Fruit fly (Drosophila melanogaster): Measurements from ENCODE around the gene dtr.

The dtr gene

DNA sequence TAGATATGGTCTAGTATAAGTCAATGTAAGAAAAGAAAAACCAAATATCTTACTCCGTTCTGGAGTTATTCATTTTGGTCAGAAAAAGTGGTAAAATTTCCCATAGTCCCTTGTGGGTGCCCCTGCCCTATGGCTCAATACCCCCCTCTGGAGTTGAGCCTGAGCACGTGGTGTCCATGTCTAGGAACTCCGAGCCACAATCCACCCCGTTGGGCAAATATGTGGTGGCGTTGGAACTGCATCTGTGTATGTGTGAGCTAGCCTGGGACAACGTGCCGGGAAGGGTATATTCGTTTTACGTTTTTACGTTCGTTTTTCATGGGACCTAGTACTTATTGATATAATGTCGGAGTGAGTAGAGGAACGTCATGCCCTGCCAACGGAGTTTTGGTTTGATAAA is 30.2 kb upstream of the dtr start (continued):
- TF ChIP-seq eve (GFP tag; optimal IDR thresholded peaks at IDR 0.05) (no peak), hb (GFP tag; IDR thresholded peaks at IDR 0.05; ENCODE audit: partially characterized antibody) (no peak), CG11504 (tag; optimal IDR thresholded peaks at IDR 0.05) (peak; percentile 39), psq (GFP tag; optimal IDR thresholded peaks at IDR 0.05) (no peak), al (GFP tag; IDR thresholded peaks at IDR 0.05) (no peak), ci (GFP tag; IDR thresholded peaks at IDR 0.05) (peak; percentile 69; the same call in 1 of the 3 replicates), row (GFP tag; IDR thresholded peaks at IDR 0.05) (peak; percentile 69), Atf-2 (GFP tag; optimal IDR thresholded peaks at IDR 0.05) (no peak), D19B (GFP tag; optimal IDR thresholded peaks at IDR 0.05) (peak; percentile 38), CG18599 (GFP tag; optimal IDR thresholded peaks at IDR 0.05) (peak; percentile 13), D (optimal IDR thresholded peaks at IDR 0.05) (no peak), D (GFP tag; optimal IDR thresholded peaks at IDR 0.05) (no peak), CG15011 (GFP tag; optimal IDR thresholded peaks at IDR 0.05) (no peak), CG17385 (GFP tag; optimal IDR thresholded peaks at IDR 0.05) (no peak), CG10267 (tag; optimal IDR thresholded peaks at IDR 0.05) (no peak), CG14014 (GFP tag; IDR thresholded peaks at IDR 0.05) (no peak), Hmr (GFP tag; optimal IDR thresholded peaks at IDR 0.05) (peak; percentile 15), stc (GFP tag; IDR thresholded peaks at IDR 0.05) (no peak), jumu (GFP tag; optimal IDR thresholded peaks at IDR 0.05) (peak; percentile 9), salm (tag; optimal IDR thresholded peaks at IDR 0.05) (no peak)

DNA sequence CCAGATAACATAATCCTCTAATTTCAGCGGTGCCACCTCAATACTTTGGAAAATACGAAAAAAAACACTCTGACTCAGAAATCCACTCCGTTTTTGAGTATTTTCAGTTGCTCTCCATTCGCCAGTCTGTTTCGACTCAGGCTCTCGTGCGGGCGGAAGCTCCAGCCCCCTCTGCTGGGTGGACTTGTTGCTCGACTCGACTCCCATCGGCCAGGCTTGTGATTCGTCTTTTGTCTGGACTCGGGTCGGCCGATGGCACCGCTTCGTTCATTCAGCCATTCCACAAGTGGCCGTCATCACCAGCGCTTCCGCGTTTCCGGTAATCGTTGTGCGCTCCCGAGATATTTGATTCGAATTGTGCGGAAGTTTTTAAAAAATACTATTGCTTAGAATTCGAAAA is 29.5 kb upstream of the dtr start, which contains the start of gene dimm:
dimm (plus strand) TSS at position 255 of the 400 bp plus-strand sequence.
- TF ChIP-seq CG4360 (GFP tag; IDR thresholded peaks at IDR 0.05) (no peak), Jarid2 (GFP tag; optimal IDR thresholded peaks at IDR 0.05) (no peak), CG1603 (tag; optimal IDR thresholded peaks at IDR 0.05) (no peak), CG30020 (tag; optimal IDR thresholded peaks at IDR 0.05) (no peak), CG1529 (GFP tag; optimal IDR thresholded peaks at IDR 0.05) (no peak), zfh1 (GFP tag; IDR thresholded peaks at IDR 0.05) (0 out of 3 replicates have a peak, but pooled peaks have one; percentile 10), scrt (GFP tag; optimal IDR thresholded peaks at IDR 0.05) (peak; percentile 98), CG6654 (GFP tag; optimal IDR thresholded peaks at IDR 0.05) (no peak), Nf-YB (GFP tag; optimal IDR thresholded peaks at IDR 0.05) (peak; percentile 54), stc (GFP tag; IDR thresholded peaks at IDR 0.05) (no peak), pnt (GFP tag; optimal IDR thresholded peaks at IDR 0.05) (no peak), CG5953 (GFP tag; IDR thresholded peaks at IDR 0.05) (no peak), MESR4 (GFP tag; optimal IDR thresholded peaks at IDR 0.05) (no peak), Nf-YC (tag; optimal IDR thresholded peaks at IDR 0.05) (peak; percentile 86), Stat92E (GFP tag; optimal IDR thresholded peaks at IDR 0.05) (no peak), Ets65A (GFP tag) (peak; percentile 84), BEAF-32 (GFP tag; optimal IDR thresholded peaks at IDR 0.05) (no peak), CG4424 (GFP tag; optimal IDR thresholded peaks at IDR 0.05) (no peak), CG11093 (GFP tag; IDR thresholded peaks at IDR 0.05) (no peak), CG17829 (tag; optimal IDR thresholded peaks at IDR 0.05) (no peak), CG15269 (tag; optimal IDR thresholded peaks at IDR 0.05) (no peak), Deaf1 (tag; optimal IDR thresholded peaks at IDR 0.05) (peak; percentile 95), Hr51 (GFP tag; optimal IDR thresholded peaks at IDR 0.05) (no peak), HHEX (GFP tag; optimal IDR thresholded peaks at IDR 0.05) (no peak), CG3726 (GFP tag; IDR thresholded peaks at IDR 0.05) (no peak), z (GFP tag; IDR thresholded peaks at IDR 0.05) (peak; percentile 93), CG15601 (tag; optimal IDR thresholded peaks at IDR 0.05) (no peak), gt (GFP tag; IDR thresholded peaks at IDR 0.05) (no peak), CkIIα-i1 (GFP tag; IDR thresholded peaks at IDR 0.05) (no peak), Lhr (GFP tag; optimal IDR thresholded peaks at IDR 0.05) (no peak)
